Fruit fly (Drosophila melanogaster) whole organism, embryonic: ENCODE results near the gene Nepl14.

Experiments used
- Adf1 ChIP-seq: fragments of 200-800 bp; sonication (Bioruptor generic); IDR thresholded peaks from 2 replicates; pipeline ENCODE4 v1.3.6; 2022; ENCODE audit warnings: missing biosample characterization, missing genetic modification characterization
- B-H1 ChIP-seq: fragments of 200-800 bp; sonication (Bioruptor generic); IDR thresholded peaks from 3 replicates; pipeline ENCODE4 v1.3.6; 2022; ENCODE audit warnings: missing biosample characterization, missing genetic modification characterization
- Blimp-1 ChIP-seq: fragments of 200-800 bp; sonication (Bioruptor generic); optimal IDR thresholded peaks from 3 replicates; lab custom pipeline; 2018; ENCODE audit warnings: missing biosample characterization, missing genetic modification characterization, mild to moderate bottlenecking, moderate library complexity, missing genetic modification reagents
- CG10431 ChIP-seq: fragments of 200-800 bp; sonication (Bioruptor generic); optimal IDR thresholded peaks from 3 replicates; lab custom pipeline; 2018; ENCODE audit warnings: missing biosample characterization, mild to moderate bottlenecking, missing genetic modification characterization
- CG10979 ChIP-seq: fragments of 200-800 bp; sonication (Bioruptor generic); optimal IDR thresholded peaks from 2 replicates; lab custom pipeline; 2018; ENCODE audit warnings: missing biosample characterization, mild to moderate bottlenecking, missing genetic modification characterization, moderate library complexity
- CG11456 ChIP-seq: fragments of 200-800 bp; sonication (Bioruptor generic); IDR thresholded peaks from 3 replicates; pipeline ENCODE4 v1.3.6; 2022; ENCODE audit warnings: missing biosample characterization, missing genetic modification characterization
- CG1233 ChIP-seq: fragments of 200-800 bp; sonication (Bioruptor generic); optimal IDR thresholded peaks from 4 replicates; lab custom pipeline; 2018; ENCODE audit warnings: missing biosample characterization, mild to moderate bottlenecking, missing genetic modification characterization
- CG13123 ChIP-seq: fragments of 200-800 bp; sonication (Bioruptor generic); optimal IDR thresholded peaks from 2 replicates; lab custom pipeline; 2016; ENCODE audit warnings: missing biosample characterization, missing genetic modification characterization
- CG14860 ChIP-seq: fragments of 200-800 bp; sonication (Bioruptor generic); IDR thresholded peaks from 3 replicates; pipeline ENCODE4 v1.3.6; 2022; ENCODE audit warnings: missing biosample characterization, missing genetic modification characterization; ENCODE audit not compliant: partially characterized antibody
- CG17802 ChIP-seq: fragments of 200-800 bp; sonication (Bioruptor generic); optimal IDR thresholded peaks from 2 replicates; lab custom pipeline; 2018; ENCODE audit warnings: missing biosample characterization, mild to moderate bottlenecking, missing genetic modification characterization, moderate library complexity
- CG31224 ChIP-seq: fragments of 200-800 bp; sonication (Bioruptor generic); IDR thresholded peaks from 2 replicates; pipeline ENCODE4 v1.3.6; 2022; ENCODE audit warnings: missing biosample characterization, missing genetic modification characterization
- CG4328 ChIP-seq: fragments of 200-800 bp; sonication (Bioruptor generic); optimal IDR thresholded peaks from 3 replicates; lab custom pipeline; 2017; ENCODE audit warnings: missing biosample characterization, missing genetic modification reagents, missing genetic modification characterization
- CG4360 ChIP-seq: fragments of 200-800 bp; sonication (Bioruptor generic); IDR thresholded peaks from 2 replicates; pipeline ENCODE4 v1.3.6; 2022; ENCODE audit warnings: missing biosample characterization, missing genetic modification characterization
- CG4730 ChIP-seq: fragments of 200-800 bp; sonication (Bioruptor generic); IDR thresholded peaks from 2 replicates; pipeline ENCODE4 v1.3.6; 2022; ENCODE audit warnings: missing biosample characterization, missing genetic modification characterization
- D ChIP-seq, 2 experiments: fragments of 200-800 bp in 1 of 2; fragments of >200 bp in 1 of 2; sonication (Bioruptor generic) in 1 of 2; optimal IDR thresholded peaks; 2 replicates in 1 of 2; 3 replicates in 1 of 2; lab custom pipeline; 2017; ENCODE audit warnings: mild to moderate bottlenecking in 1 of 2, missing biosample characterization in 1 of 2, missing genetic modification characterization in 1 of 2, missing genetic modification reagents in 1 of 2
- Elba2 ChIP-seq: fragments of 200-800 bp; sonication (Bioruptor generic); optimal IDR thresholded peaks from 3 replicates; lab custom pipeline; 2016; ENCODE audit warnings: missing biosample characterization, missing genetic modification characterization
- HLHmδ ChIP-seq: fragments of 200-800 bp; sonication (Bioruptor generic); optimal IDR thresholded peaks from 2 replicates; lab custom pipeline; 2018; ENCODE audit warnings: missing biosample characterization, mild to moderate bottlenecking, missing genetic modification characterization, moderate library complexity
- Kr ChIP-seq: fragments of 200-800 bp; sonication (Bioruptor generic); optimal IDR thresholded peaks from 2 replicates; lab custom pipeline; 2017; ENCODE audit warnings: missing biosample characterization, mild to moderate bottlenecking, missing genetic modification characterization
- Max ChIP-seq: fragments of 200-800 bp; sonication (Bioruptor generic); optimal IDR thresholded peaks from 2 replicates; lab custom pipeline; 2016; ENCODE audit warnings: missing biosample characterization, mild to moderate bottlenecking, missing genetic modification characterization
- Meics ChIP-seq: fragments of 200-800 bp; sonication (Bioruptor generic); optimal IDR thresholded peaks from 2 replicates; lab custom pipeline; 2017; ENCODE audit warnings: missing biosample characterization, mild to moderate bottlenecking, missing genetic modification characterization
- NC2β ChIP-seq: fragments of 200-800 bp; sonication (Bioruptor generic); optimal IDR thresholded peaks from 2 replicates; lab custom pipeline; 2016; ENCODE audit warnings: missing biosample characterization, missing genetic modification characterization
- Optix ChIP-seq: fragments of 200-800 bp; sonication (Bioruptor generic); IDR thresholded peaks from 3 replicates; pipeline ENCODE4 v1.3.6; 2022; ENCODE audit warnings: missing biosample characterization, missing genetic modification characterization
- Pdp1 ChIP-seq, 2 experiments: fragments of 200-800 bp; sonication (Bioruptor generic); optimal IDR thresholded peaks; 3 replicates each; lab custom pipeline; 2016; ENCODE audit warnings: missing biosample characterization in 2 of 2, missing genetic modification characterization in 2 of 2, mild to moderate bottlenecking in 1 of 2, moderate library complexity in 1 of 2
- Ravus ChIP-seq: fragments of 200-800 bp; sonication (Bioruptor generic); IDR thresholded peaks from 2 replicates; pipeline ENCODE4 v1.3.6; 2022; ENCODE audit warnings: missing biosample characterization, missing genetic modification characterization
- Scr ChIP-seq: fragments of 200-800 bp; sonication (Bioruptor generic); IDR thresholded peaks from 2 replicates; pipeline ENCODE4 v1.3.6; 2022; ENCODE audit warnings: missing biosample characterization, missing genetic modification characterization; ENCODE audit not compliant: partially characterized antibody
- Stat92E ChIP-seq, 3 experiments: fragments of >200 bp in 2 of 3; fragments of 200-800 bp in 1 of 3; sonication (Bioruptor generic) in 1 of 3; optimal IDR thresholded peaks; 2 replicates each; lab custom pipeline; 2017 to 2019; ENCODE audit warnings: missing biosample characterization in 3 of 3, missing genetic modification characterization in 3 of 3, mild to moderate bottlenecking in 1 of 3, moderate library complexity in 1 of 3
- Tbp ChIP-seq: fragments of >200 bp; optimal IDR thresholded peaks from 2 replicates; lab custom pipeline; 2018; ENCODE audit warnings: missing biosample characterization, missing genetic modification characterization
- Trl ChIP-seq, 3 experiments: fragments of >200 bp in 2 of 3; fragments of 200-800 bp in 1 of 3; sonication (Bioruptor generic) in 1 of 3; optimal IDR thresholded peaks; 2 replicates in 1 of 3; 3 replicates in 2 of 3; lab custom pipeline; 2016 to 2017; ENCODE audit warnings: missing biosample characterization in 1 of 3, missing genetic modification characterization in 1 of 3
- corto ChIP-seq: fragments of 200-800 bp; sonication (Bioruptor generic); optimal IDR thresholded peaks from 2 replicates; lab custom pipeline; 2016; ENCODE audit warnings: missing biosample characterization, mild to moderate bottlenecking, missing genetic modification characterization, moderate library complexity
- crol ChIP-seq: fragments of 200-800 bp; sonication (Bioruptor generic); IDR thresholded peaks from 2 replicates; pipeline ENCODE4 v1.3.6; 2022; ENCODE audit warnings: missing biosample characterization, missing genetic modification characterization
- dan ChIP-seq: fragments of 200-800 bp; sonication (Bioruptor generic); IDR thresholded peaks from 2 replicates; pipeline ENCODE4 v1.3.6; 2022; ENCODE audit warnings: missing biosample characterization, missing genetic modification characterization
- dmrt11E ChIP-seq: fragments of 200-800 bp; sonication (Bioruptor generic); optimal IDR thresholded peaks from 3 replicates; lab custom pipeline; 2018; ENCODE audit warnings: missing biosample characterization, mild to moderate bottlenecking, missing genetic modification characterization, moderate library complexity
- dysf ChIP-seq: fragments of 200-800 bp; sonication (Bioruptor generic); IDR thresholded peaks from 3 replicates; pipeline ENCODE4 v1.3.6; 2022; ENCODE audit warnings: missing biosample characterization, missing genetic modification characterization
- exex ChIP-seq: fragments of 200-800 bp; sonication (Bioruptor generic); optimal IDR thresholded peaks from 4 replicates; lab custom pipeline; 2018; ENCODE audit warnings: missing biosample characterization, mild to moderate bottlenecking, missing genetic modification characterization, moderate library complexity
- eyg ChIP-seq: fragments of 200-800 bp; sonication (Bioruptor generic); optimal IDR thresholded peaks from 3 replicates; lab custom pipeline; 2016; ENCODE audit warnings: missing biosample characterization, missing genetic modification characterization
- fd3F ChIP-seq: fragments of 200-800 bp; sonication (Bioruptor generic); optimal IDR thresholded peaks from 2 replicates; lab custom pipeline; 2018; ENCODE audit warnings: missing biosample characterization, mild to moderate bottlenecking, missing genetic modification characterization, moderate library complexity
- hb ChIP-seq: fragments of 200-800 bp; sonication (Bioruptor generic); IDR thresholded peaks from 3 replicates; pipeline ENCODE4 v1.3.6; 2022; ENCODE audit warnings: missing biosample characterization, missing genetic modification characterization; ENCODE audit not compliant: partially characterized antibody
- jing ChIP-seq: fragments of 200-800 bp; sonication (Bioruptor generic); optimal IDR thresholded peaks from 2 replicates; lab custom pipeline; 2018; ENCODE audit warnings: missing biosample characterization, mild to moderate bottlenecking, missing genetic modification characterization
- maf-S ChIP-seq: fragments of 200-800 bp; sonication (Bioruptor generic); optimal IDR thresholded peaks from 2 replicates; lab custom pipeline; 2016; ENCODE audit warnings: missing biosample characterization, missing genetic modification characterization
- peb ChIP-seq: fragments of 200-800 bp; sonication (Bioruptor generic); IDR thresholded peaks from 2 replicates; pipeline ENCODE4 v1.3.6; 2022; ENCODE audit warnings: missing biosample characterization, missing genetic modification characterization
- pnt ChIP-seq: fragments of 200-800 bp; sonication (Bioruptor generic); optimal IDR thresholded peaks from 3 replicates; lab custom pipeline; 2016; ENCODE audit warnings: missing biosample characterization, missing genetic modification characterization
- pzg ChIP-seq: fragments of 200-800 bp; sonication (Bioruptor generic); optimal IDR thresholded peaks from 3 replicates; lab custom pipeline; 2018; ENCODE audit warnings: missing biosample characterization, mild to moderate bottlenecking, missing genetic modification characterization, moderate library complexity
- sim ChIP-seq: fragments of 200-800 bp; sonication (Bioruptor generic); IDR thresholded peaks from 2 replicates; pipeline ENCODE4 v1.3.6; 2022; ENCODE audit warnings: missing biosample characterization, missing genetic modification characterization
- slbo ChIP-seq: fragments of 200-800 bp; sonication (Bioruptor generic); IDR thresholded peaks from 2 replicates; pipeline ENCODE4 v1.3.6; 2022; ENCODE audit warnings: missing biosample characterization, missing genetic modification characterization
- stwl ChIP-seq: fragments of 200-800 bp; sonication (Bioruptor generic); optimal IDR thresholded peaks from 3 replicates; lab custom pipeline; 2018; ENCODE audit warnings: missing biosample characterization, mild to moderate bottlenecking, missing genetic modification characterization, moderate library complexity
- tll ChIP-seq, 2 experiments: fragments of 200-800 bp in 1 of 2; fragments of >200 bp in 1 of 2; sonication (Bioruptor generic) in 1 of 2; optimal IDR thresholded peaks; 2 replicates each; lab custom pipeline; 2017 to 2019; ENCODE audit warnings: missing biosample characterization in 2 of 2, missing genetic modification characterization in 2 of 2, mild to moderate bottlenecking in 1 of 2, moderate library complexity in 1 of 2
- unc-4 ChIP-seq: fragments of 200-800 bp; sonication (Bioruptor generic); IDR thresholded peaks from 2 replicates; pipeline ENCODE4 v1.3.6; 2022; ENCODE audit warnings: missing biosample characterization, missing genetic modification characterization; ENCODE audit not compliant: partially characterized antibody

Gene Nepl14

dm6 chr3R:22753895-22754774 is 9.4 kb downstream of the Nepl14 start (continued):
- TF ChIP-seq Trl (optimal IDR thresholded peaks at IDR 0.05; lab: Kevin White, UChicago) (peak; percentile 61 to 66), Trl (GFP tag; optimal IDR thresholded peaks at IDR 0.05; lab: Kevin White, UChicago) (peak; percentile 22), slbo (GFP tag; lab: Robert Waterston, UW) (peak; percentile 74), CG4328 (GFP tag; lab: Kevin White, UChicago) (peak; percentile 58), maf-S (GFP tag; lab: Kevin White, UChicago) (no peak), CG11456 (GFP tag; lab: Robert Waterston, UW) (peak; percentile 77), corto (GFP tag; lab: Kevin White, UChicago) (no peak), pnt (GFP tag; lab: Kevin White, UChicago) (peak; percentile 47), CG10979 (tag; lab: Kevin White, UChicago) (peak; percentile 55), peb (GFP tag; lab: Robert Waterston, UW) (no peak), fd3F (GFP tag; lab: Kevin White, UChicago) (peak; percentile 28), sim (GFP tag; lab: Robert Waterston, UW) (no peak; the same call in 1 of the 2 replicates), crol (peak; percentile 81), CG13123 (GFP tag; lab: Kevin White, UChicago) (peak; percentile 42), stwl (no peak), pzg (no peak), Max (GFP tag; lab: Kevin White, UChicago) (no peak), Meics (peak; percentile 77), Scr (GFP tag; lab: Robert Waterston, UW) (no peak), Ravus (GFP tag; lab: Robert Waterston, UW) (no peak), HLHmδ (GFP tag; lab: Kevin White, UChicago) (no peak), CG14860 (GFP tag; lab: Robert Waterston, UW) (no peak), D (optimal IDR thresholded peaks at IDR 0.05; lab: Kevin White, UChicago) (no peak), D (GFP tag; optimal IDR thresholded peaks at IDR 0.05; lab: Kevin White, UChicago) (peak; percentile 59), Adf1 (GFP tag; lab: Robert Waterston, UW) (peak; percentile 98), Pdp1 (GFP tag; optimal IDR thresholded peaks at IDR 0.05; lab: Kevin White, UChicago) (peak; percentile 8 to 55), CG17802 (tag; lab: Kevin White, UChicago) (no peak), CG4730 (GFP tag; lab: Robert Waterston, UW) (peak; percentile 27), dmrt11E (tag; lab: Kevin White, UChicago) (no peak), Blimp-1 (GFP tag; lab: Kevin White, UChicago) (peak; percentile 51), Elba2 (GFP tag; lab: Kevin White, UChicago) (no peak), eyg (no peak), jing (peak; percentile 31), CG31224 (GFP tag; lab: Robert Waterston, UW) (no peak; the same call in 1 of the 2 replicates), unc-4 (GFP tag; lab: Robert Waterston, UW) (peak; percentile 44), CG10431 (GFP tag; lab: Kevin White, UChicago) (no peak), tll (GFP tag; optimal IDR thresholded peaks at IDR 0.05; lab: Kevin White, UChicago) (no peak), hb (GFP tag; lab: Robert Waterston, UW) (no peak), Optix (peak; percentile 34; the same call in 1 of the 3 replicates), CG4360 (GFP tag; lab: Robert Waterston, UW) (0 out of 2 replicates have a peak, but pooled peaks have one; percentile 9), CG1233 (GFP tag; lab: Kevin White, UChicago) (peak; percentile 66), exex (tag; lab: Kevin White, UChicago) (no peak), Kr (GFP tag; lab: Kevin White, UChicago) (no peak), NC2β (GFP tag; lab: Kevin White, UChicago) (no peak), dan (no peak), dysf (GFP tag; lab: Robert Waterston, UW) (peak; percentile 68), Stat92E (GFP tag; optimal IDR thresholded peaks at IDR 0.05; lab: Kevin White, UChicago) (no peak), Tbp (GFP tag; lab: Kevin White, UChicago) (no peak), B-H1 (no peak; the same call in 2 of the 3 replicates)
